Worm (Caenorhabditis elegans) whole organism, late embryonic: ENCODE measurements around the gene K02F3.9.

ENCODE experiments used
- K02D7.2 ChIP-seq: sonication (generic microtip); optimal IDR thresholded peaks from 2 replicates; lab custom pipeline; 2017; ENCODE audit warnings: mild to moderate bottlenecking, missing genetic modification characterization, missing compliant biosample characterization
- K09A11.1 ChIP-seq: sonication (generic microtip); optimal IDR thresholded peaks from 2 replicates; lab custom pipeline; 2017; ENCODE audit warnings: antibody characterized with exemption, mild to moderate bottlenecking, missing genetic modification characterization, missing compliant biosample characterization; ENCODE audit not compliant: insufficient read depth
- ceh-14 ChIP-seq: sonication (generic microtip); optimal IDR thresholded peaks from 2 replicates; lab custom pipeline; 2016; ENCODE audit warnings: missing genotype, missing genetic modification characterization, missing compliant biosample characterization
- ceh-6 ChIP-seq: fragments of 200-800 bp; sonication (Bioruptor generic); optimal IDR thresholded peaks from 2 replicates; lab custom pipeline; 2018; ENCODE audit warnings: mild to moderate bottlenecking, missing genetic modification characterization, missing compliant biosample characterization
- eyg-1 ChIP-seq: sonication (generic microtip); optimal IDR thresholded peaks from 2 replicates; lab custom pipeline; 2016; ENCODE audit warnings: missing genotype, missing genetic modification characterization, missing compliant biosample characterization
- fkh-6 ChIP-seq: sonication (generic microtip); optimal IDR thresholded peaks from 2 replicates; lab custom pipeline; 2016; ENCODE audit warnings: missing genetic modification characterization, missing compliant biosample characterization
- nfya-1 ChIP-seq: sonication (generic microtip); optimal IDR thresholded peaks from 2 replicates; lab custom pipeline; 2017; ENCODE audit warnings: missing genetic modification characterization, mild to moderate bottlenecking, missing compliant biosample characterization, antibody characterized with exemption, moderate library complexity
- pag-3 ChIP-seq: sonication (generic microtip); optimal IDR thresholded peaks from 2 replicates; lab custom pipeline; 2016; ENCODE audit warnings: missing compliant biosample characterization, missing genetic modification characterization, borderline replicate concordance
- pha-4 ChIP-seq: fragments of 150-350 bp; optimal IDR thresholded peaks from 2 replicates; lab custom pipeline; 2018; ENCODE audit warnings: missing biosample characterization, missing genetic modification reagents, missing genetic modification characterization
- ref-2 ChIP-seq: sonication (generic microtip); optimal IDR thresholded peaks from 2 replicates; lab custom pipeline; 2016; ENCODE audit warnings: missing genetic modification characterization, missing compliant biosample characterization
- sox-4 ChIP-seq: sonication (generic microtip); optimal IDR thresholded peaks from 2 replicates; lab custom pipeline; 2017; ENCODE audit warnings: mild to moderate bottlenecking, missing genetic modification characterization, inconsistent platforms, missing compliant biosample characterization
- unc-42 ChIP-seq: sonication (generic microtip); optimal IDR thresholded peaks from 2 replicates; lab custom pipeline; 2016; ENCODE audit warnings: missing genotype, missing genetic modification characterization, missing compliant biosample characterization

ce11 chrIII:841177-841576, at the start of gene K02F3.9:
- TF ChIP-seq pag-3: no peak
- TF ChIP-seq unc-42: no peak
- TF ChIP-seq eyg-1 (tag; lab: Kevin White, UChicago): no peak
- no peak for TF ChIP-seq ceh-6 (GFP tag; lab: Kevin White, UChicago)
- no peak for TF ChIP-seq fkh-6 (tag; lab: Kevin White, UChicago)
- no peak for TF ChIP-seq sox-4 (tag; lab: Kevin White, UChicago)
- TF ChIP-seq K02D7.2 (tag; lab: Kevin White, UChicago): no peak
- TF ChIP-seq ref-2 (tag; lab: Kevin White, UChicago): no peak
- no peak for TF ChIP-seq nfya-1 (tag; lab: Kevin White, UChicago)
- TF ChIP-seq pha-4 (tag; lab: Kevin White, UChicago): no peak
- TF ChIP-seq K09A11.1: no peak
- TF ChIP-seq ceh-14 (tag; lab: Kevin White, UChicago): no peak
